Fruit fly (Drosophila melanogaster) whole organism, embryonic: ENCODE data around the gene Irp-1B.
A peak's percentile ranks its signal among the peaks of the same experiment; 100 is the strongest.

ENCODE experiments used
- Atf6 ChIP-seq: fragments of 200-800 bp; sonication (Bioruptor generic); IDR thresholded peaks from 2 replicates; pipeline ENCODE4 v1.3.6; 2022; ENCODE audit warnings: missing biosample characterization, missing genetic modification characterization
- BtbVII ChIP-seq: fragments of 200-800 bp; sonication (Bioruptor generic); optimal IDR thresholded peaks from 3 replicates; lab custom pipeline; 2017; ENCODE audit warnings: missing biosample characterization, mild to moderate bottlenecking, missing genetic modification characterization
- CG10209 ChIP-seq: fragments of 200-800 bp; sonication (Bioruptor generic); optimal IDR thresholded peaks from 3 replicates; lab custom pipeline; 2017; ENCODE audit warnings: missing biosample characterization, mild to moderate bottlenecking, missing genetic modification characterization, missing genetic modification reagents
- CG10267 ChIP-seq: fragments of 200-800 bp; sonication (Bioruptor generic); optimal IDR thresholded peaks from 2 replicates; lab custom pipeline; 2018; ENCODE audit warnings: missing biosample characterization, mild to moderate bottlenecking, missing genetic modification characterization, moderate library complexity
- CG10274 ChIP-seq: fragments of 200-800 bp; sonication (Bioruptor generic); optimal IDR thresholded peaks from 3 replicates; lab custom pipeline; 2017; ENCODE audit warnings: missing biosample characterization, mild to moderate bottlenecking, missing genetic modification characterization
- CG10321 ChIP-seq: fragments of 200-800 bp; sonication (Bioruptor generic); IDR thresholded peaks from 2 replicates; pipeline ENCODE4 v1.3.6; 2022; ENCODE audit warnings: missing biosample characterization, missing genetic modification characterization
- CG10543 ChIP-seq: fragments of 200-800 bp; sonication (Bioruptor generic); optimal IDR thresholded peaks from 3 replicates; lab custom pipeline; 2017; ENCODE audit warnings: missing biosample characterization, mild to moderate bottlenecking, missing genetic modification characterization, moderate library complexity
- CG11398 ChIP-seq: fragments of 200-800 bp; sonication (Bioruptor generic); optimal IDR thresholded peaks from 2 replicates; lab custom pipeline; 2016; ENCODE audit warnings: missing biosample characterization, missing genetic modification characterization
- CG12071 ChIP-seq: fragments of 200-800 bp; sonication (Bioruptor generic); optimal IDR thresholded peaks from 3 replicates; lab custom pipeline; 2018; ENCODE audit warnings: missing biosample characterization, mild to moderate bottlenecking, missing genetic modification characterization
- CG12769 ChIP-seq: fragments of 200-800 bp; sonication (Bioruptor generic); optimal IDR thresholded peaks from 2 replicates; lab custom pipeline; 2019; ENCODE audit warnings: missing biosample characterization, mild to moderate bottlenecking, missing genetic modification characterization, moderate library complexity
- CG13894 ChIP-seq: fragments of 200-800 bp; sonication (Bioruptor generic); optimal IDR thresholded peaks from 3 replicates; lab custom pipeline; 2018; ENCODE audit warnings: missing biosample characterization, mild to moderate bottlenecking, missing genetic modification characterization, moderate library complexity
- CG15479 ChIP-seq: fragments of 200-800 bp; sonication (Bioruptor generic); optimal IDR thresholded peaks from 3 replicates; lab custom pipeline; 2019; ENCODE audit warnings: missing biosample characterization, mild to moderate bottlenecking, missing genetic modification characterization, moderate library complexity
- CG17359 ChIP-seq: fragments of 200-800 bp; sonication (Bioruptor generic); optimal IDR thresholded peaks from 3 replicates; lab custom pipeline; 2018; ENCODE audit warnings: missing biosample characterization, mild to moderate bottlenecking, missing genetic modification characterization, moderate library complexity
- CG2120 ChIP-seq: fragments of 200-800 bp; sonication (Bioruptor generic); optimal IDR thresholded peaks from 3 replicates; lab custom pipeline; 2016; ENCODE audit warnings: missing biosample characterization, missing genetic modification characterization
- CG2678 ChIP-seq: fragments of 200-800 bp; sonication (Bioruptor generic); optimal IDR thresholded peaks from 3 replicates; lab custom pipeline; 2019; ENCODE audit warnings: missing biosample characterization, mild to moderate bottlenecking, missing genetic modification characterization, moderate library complexity
- CG32767 ChIP-seq: fragments of 200-800 bp; sonication (Bioruptor generic); IDR thresholded peaks from 2 replicates; pipeline ENCODE4 v1.3.6; 2022; ENCODE audit warnings: missing biosample characterization, missing genetic modification characterization
- CG34376 ChIP-seq: fragments of 200-800 bp; sonication (Bioruptor generic); optimal IDR thresholded peaks from 2 replicates; lab custom pipeline; 2018; ENCODE audit warnings: missing biosample characterization, mild to moderate bottlenecking, missing genetic modification characterization
- CG6765 ChIP-seq: fragments of 200-800 bp; sonication (Bioruptor generic); optimal IDR thresholded peaks from 3 replicates; lab custom pipeline; 2017; ENCODE audit warnings: missing biosample characterization, mild to moderate bottlenecking, missing genetic modification characterization
- CG6813 ChIP-seq: fragments of 200-800 bp; sonication (Bioruptor generic); optimal IDR thresholded peaks from 2 replicates; lab custom pipeline; 2017; ENCODE audit warnings: missing biosample characterization, missing genetic modification characterization, mild to moderate bottlenecking, moderate library complexity, missing genetic modification reagents
- CG7786 ChIP-seq: fragments of 200-800 bp; sonication (Bioruptor generic); optimal IDR thresholded peaks from 2 replicates; lab custom pipeline; 2016; ENCODE audit warnings: missing biosample characterization, missing genetic modification characterization
- CG8924 ChIP-seq: fragments of 200-800 bp; optimal IDR thresholded peaks from 3 replicates; lab custom pipeline; 2019; ENCODE audit warnings: missing biosample characterization, mild to moderate bottlenecking, missing genetic modification characterization, moderate library complexity
- CG9727 ChIP-seq: fragments of 200-800 bp; sonication (Bioruptor generic); optimal IDR thresholded peaks from 3 replicates; lab custom pipeline; 2017; ENCODE audit warnings: missing biosample characterization, mild to moderate bottlenecking, missing genetic modification characterization
- Dek ChIP-seq: fragments of 200-800 bp; sonication (Bioruptor generic); optimal IDR thresholded peaks from 3 replicates; lab custom pipeline; 2019; ENCODE audit warnings: missing biosample characterization, mild to moderate bottlenecking, missing genetic modification characterization, moderate library complexity
- Dip3 ChIP-seq: fragments of 200-800 bp; sonication (Bioruptor generic); optimal IDR thresholded peaks from 3 replicates; lab custom pipeline; 2016; ENCODE audit warnings: missing biosample characterization, missing genetic modification characterization
- ERR ChIP-seq: fragments of 200-800 bp; sonication (Bioruptor generic); optimal IDR thresholded peaks from 2 replicates; lab custom pipeline; 2016; ENCODE audit warnings: missing biosample characterization, missing genetic modification characterization
- Ets97D ChIP-seq: fragments of 200-800 bp; sonication (Bioruptor generic); optimal IDR thresholded peaks from 3 replicates; lab custom pipeline; 2016; ENCODE audit warnings: missing biosample characterization, missing genetic modification characterization
- Fer1 ChIP-seq: fragments of 200-800 bp; sonication (Bioruptor generic); optimal IDR thresholded peaks from 2 replicates; lab custom pipeline; 2017; ENCODE audit warnings: missing biosample characterization, mild to moderate bottlenecking, missing genetic modification characterization
- HHEX ChIP-seq: fragments of 200-800 bp; sonication (Bioruptor generic); optimal IDR thresholded peaks from 3 replicates; lab custom pipeline; 2017; ENCODE audit warnings: missing biosample characterization, mild to moderate bottlenecking, missing genetic modification characterization, missing genetic modification reagents
- Hey ChIP-seq: fragments of 200-800 bp; sonication (Bioruptor generic); optimal IDR thresholded peaks from 3 replicates; lab custom pipeline; 2018; ENCODE audit warnings: missing biosample characterization, mild to moderate bottlenecking, missing genetic modification characterization
- Max ChIP-seq: fragments of 200-800 bp; sonication (Bioruptor generic); optimal IDR thresholded peaks from 2 replicates; lab custom pipeline; 2016; ENCODE audit warnings: missing biosample characterization, mild to moderate bottlenecking, missing genetic modification characterization
- Med ChIP-seq: fragments of 200-800 bp; sonication (Bioruptor generic); peaks from one replicate; lab custom pipeline; 2016; ENCODE audit warnings: missing biosample characterization, missing genetic modification characterization, mild to moderate bottlenecking, inconsistent platforms, moderate library complexity
- Pdp1 ChIP-seq, 2 experiments: fragments of 200-800 bp; sonication (Bioruptor generic); optimal IDR thresholded peaks; 3 replicates each; lab custom pipeline; 2016; ENCODE audit warnings: missing biosample characterization in 2 of 2, missing genetic modification characterization in 2 of 2, mild to moderate bottlenecking in 1 of 2, moderate library complexity in 1 of 2
- Side ChIP-seq: fragments of 200-800 bp; sonication (Bioruptor generic); optimal IDR thresholded peaks from 2 replicates; lab custom pipeline; 2016; ENCODE audit warnings: missing biosample characterization, missing genetic modification characterization
- aop ChIP-seq: fragments of 200-800 bp; sonication (Bioruptor generic); IDR thresholded peaks from 2 replicates; pipeline ENCODE4 v1.3.6; 2022; ENCODE audit warnings: missing biosample characterization, missing genetic modification characterization
- ash1 ChIP-seq: fragments of 200-800 bp; sonication (Bioruptor generic); optimal IDR thresholded peaks from 2 replicates; lab custom pipeline; 2018; ENCODE audit warnings: missing biosample characterization, mild to moderate bottlenecking, missing genetic modification characterization
- caup ChIP-seq: fragments of 200-800 bp; sonication (Bioruptor generic); optimal IDR thresholded peaks from 3 replicates; lab custom pipeline; 2017; ENCODE audit warnings: missing biosample characterization, mild to moderate bottlenecking, missing genetic modification characterization, moderate library complexity; ENCODE audit not compliant: severe bottlenecking
- chinmo ChIP-seq: fragments of 200-800 bp; sonication (Bioruptor generic); IDR thresholded peaks from 4 replicates; pipeline ENCODE4 v1.3.6; 2022; ENCODE audit warnings: missing biosample characterization, missing genetic modification characterization; ENCODE audit not compliant: partially characterized antibody
- esg ChIP-seq: fragments of 200-800 bp; sonication (Bioruptor generic); conservative IDR thresholded peaks from 2 replicates; pipeline ENCODE4 v1.3.6; 2022; ENCODE audit warnings: missing biosample characterization, missing genetic modification characterization
- exex ChIP-seq: fragments of 200-800 bp; sonication (Bioruptor generic); optimal IDR thresholded peaks from 4 replicates; lab custom pipeline; 2018; ENCODE audit warnings: missing biosample characterization, mild to moderate bottlenecking, missing genetic modification characterization, moderate library complexity
- gcm ChIP-seq: fragments of 200-800 bp; sonication (Bioruptor generic); optimal IDR thresholded peaks from 2 replicates; lab custom pipeline; 2019; ENCODE audit warnings: missing biosample characterization, mild to moderate bottlenecking, missing genetic modification characterization, moderate library complexity
- ham ChIP-seq: fragments of 200-800 bp; sonication (Bioruptor generic); IDR thresholded peaks from 2 replicates; pipeline ENCODE4 v1.3.6; 2022; ENCODE audit warnings: missing biosample characterization, missing genetic modification characterization
- lab ChIP-seq: fragments of 200-800 bp; sonication (Bioruptor generic); optimal IDR thresholded peaks from 3 replicates; lab custom pipeline; 2017; ENCODE audit warnings: missing biosample characterization, missing genetic modification characterization, mild to moderate bottlenecking, moderate library complexity, missing genetic modification reagents
- lbe ChIP-seq: fragments of 200-800 bp; sonication (Bioruptor generic); optimal IDR thresholded peaks from 2 replicates; lab custom pipeline; 2016; ENCODE audit warnings: missing biosample characterization, mild to moderate bottlenecking, missing genetic modification characterization
- rib ChIP-seq: fragments of 200-800 bp; sonication (Bioruptor generic); IDR thresholded peaks from 2 replicates; pipeline ENCODE4 v1.3.6; 2022; ENCODE audit warnings: missing biosample characterization, missing genetic modification characterization
- schlank ChIP-seq: fragments of 200-800 bp; sonication (Bioruptor generic); optimal IDR thresholded peaks from 2 replicates; lab custom pipeline; 2018; ENCODE audit warnings: missing biosample characterization, mild to moderate bottlenecking, missing genetic modification characterization
- sima ChIP-seq: fragments of 200-800 bp; sonication (Bioruptor generic); optimal IDR thresholded peaks from 2 replicates; lab custom pipeline; 2016; ENCODE audit warnings: missing biosample characterization, missing genetic modification characterization
- slbo ChIP-seq: fragments of 200-800 bp; sonication (Bioruptor generic); IDR thresholded peaks from 2 replicates; pipeline ENCODE4 v1.3.6; 2022; ENCODE audit warnings: missing biosample characterization, missing genetic modification characterization
- sr ChIP-seq: fragments of 200-800 bp; sonication (Bioruptor generic); IDR thresholded peaks from 3 replicates; pipeline ENCODE4 v1.3.6; 2022; ENCODE audit warnings: missing biosample characterization, missing genetic modification characterization
- unpg ChIP-seq: fragments of 200-800 bp; sonication (Bioruptor generic); optimal IDR thresholded peaks from 3 replicates; lab custom pipeline; 2018; ENCODE audit warnings: missing biosample characterization, mild to moderate bottlenecking, missing genetic modification characterization, moderate library complexity

The Irp-1B gene

DNA sequence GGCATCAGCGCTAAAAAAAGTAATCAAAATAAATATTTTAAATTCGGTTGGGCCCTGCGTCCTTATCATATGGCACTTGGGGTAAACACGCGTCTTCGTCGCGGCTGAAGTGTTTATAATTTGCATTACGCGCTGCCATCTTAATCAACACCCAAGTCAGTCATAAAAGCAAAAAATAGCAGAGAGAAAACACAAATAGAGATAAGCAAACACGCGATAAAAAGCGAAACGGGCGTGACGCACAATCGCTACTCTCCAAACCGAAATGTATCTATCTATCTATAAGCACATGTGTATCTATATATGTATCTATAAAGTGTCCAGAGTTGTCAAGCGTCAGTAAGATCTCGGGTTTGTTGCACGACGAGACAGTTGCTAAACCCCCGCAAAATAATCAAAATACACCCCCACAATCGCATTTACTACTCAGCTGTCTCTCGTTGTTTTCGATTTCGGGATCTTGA lies 21.7 kb downstream of the Irp-1B start (continued):
- TF ChIP-seq CG10321 (GFP tag; lab: Robert Waterston, UW) (no peak), CG32767 (peak; percentile 33; the same call in 1 of the 2 replicates), ERR (GFP tag; lab: Kevin White, UChicago) (no peak), CG2120 (peak; percentile 16), CG12071 (peak; percentile 28), Max (peak; percentile 4), HHEX (peak; percentile 65), ham (no peak), Hey (tag; lab: Kevin White, UChicago) (peak; percentile 62), CG10543 (GFP tag; lab: Kevin White, UChicago) (peak; percentile 63), chinmo (GFP tag; lab: Robert Waterston, UW) (0 out of 4 replicates have a peak, but pooled peaks have one; percentile 62), CG2678 (tag; lab: Kevin White, UChicago) (peak; percentile 66), CG11398 (GFP tag; lab: Kevin White, UChicago) (no peak), CG10267 (tag; lab: Kevin White, UChicago) (no peak), aop (GFP tag; lab: Robert Waterston, UW) (no peak), BtbVII (GFP tag; lab: Kevin White, UChicago) (peak; percentile 46), CG15479 (GFP tag; lab: Kevin White, UChicago) (peak; percentile 6), CG9727 (peak; percentile 39), Med (GFP tag; lab: Kevin White, UChicago) (peak; percentile 92), CG7786 (GFP tag; lab: Kevin White, UChicago) (peak; percentile 23), Atf6 (peak; percentile 12; the same call in 1 of the 2 replicates), CG12769 (tag; lab: Kevin White, UChicago) (peak; percentile 3), gcm (no peak), CG10209 (GFP tag; lab: Kevin White, UChicago) (no peak), CG34376 (GFP tag; lab: Kevin White, UChicago) (peak; percentile 50), CG6813 (peak; percentile 83), unpg (GFP tag; lab: Kevin White, UChicago) (no peak), Dek (tag; lab: Kevin White, UChicago) (peak; percentile 7), exex (tag; lab: Kevin White, UChicago) (peak; percentile 77), CG17359 (tag; lab: Kevin White, UChicago) (peak; percentile 48), Ets97D (GFP tag; lab: Kevin White, UChicago) (peak; percentile 15), schlank (peak; percentile 28), CG10274 (GFP tag; lab: Kevin White, UChicago) (peak; percentile 17), lab (GFP tag; lab: Kevin White, UChicago) (peak; percentile 73), slbo (no peak), ash1 (peak; percentile 23), Side (peak; percentile 30), sr (peak; percentile 64; the same call in 1 of the 3 replicates), caup (GFP tag; lab: Kevin White, UChicago) (peak; percentile 49), Dip3 (GFP tag; lab: Kevin White, UChicago) (no peak), Pdp1 (GFP tag; optimal IDR thresholded peaks at IDR 0.05; lab: Kevin White, UChicago) (peak in 1 of 2 experiments; percentile 65), lbe (GFP tag; lab: Kevin White, UChicago) (peak; percentile 70), rib (GFP tag; lab: Robert Waterston, UW) (0 out of 2 replicates have a peak, but pooled peaks have one; percentile 31), Fer1 (GFP tag; lab: Kevin White, UChicago) (peak; percentile 42), sima (no peak), esg (no peak), CG8924 (tag; lab: Kevin White, UChicago) (no peak), CG6765 (GFP tag; lab: Kevin White, UChicago) (peak; percentile 41), CG13894 (tag; lab: Kevin White, UChicago) (peak; percentile 20)
